Fruit fly (Drosophila melanogaster) whole organism, pupa: ENCODE results near the gene Sgsh.

Experiments used
- CG10348 ChIP-seq: fragments of 200-800 bp; sonication (Bioruptor generic); IDR thresholded peaks from 2 replicates; pipeline ENCODE4 v1.3.6; 2022; ENCODE audit warnings: missing biosample characterization, missing genetic modification characterization
- CG12605 ChIP-seq: fragments of 200-800 bp; sonication (Bioruptor generic); IDR thresholded peaks from 2 replicates; pipeline ENCODE4 v1.3.6; 2022; ENCODE audit warnings: missing biosample characterization, missing genetic modification characterization
- CG13204 ChIP-seq: fragments of 200-800 bp; sonication (Bioruptor generic); optimal IDR thresholded peaks from 2 replicates; lab custom pipeline; 2018; ENCODE audit warnings: missing biosample characterization, mild to moderate bottlenecking, missing genetic modification characterization, moderate library complexity
- CG14655 ChIP-seq: fragments of 200-800 bp; sonication (Bioruptor generic); optimal IDR thresholded peaks from 3 replicates; lab custom pipeline; 2017; ENCODE audit warnings: mild to moderate bottlenecking, missing biosample characterization, missing genetic modification reagents, missing genetic modification characterization
- CG15710 ChIP-seq: fragments of 200-800 bp; sonication (Bioruptor generic); optimal IDR thresholded peaks from 2 replicates; lab custom pipeline; 2018; ENCODE audit warnings: missing biosample characterization, mild to moderate bottlenecking, missing genetic modification characterization, moderate library complexity
- CG17806 ChIP-seq: fragments of 200-800 bp; sonication (Bioruptor generic); optimal IDR thresholded peaks from 2 replicates; lab custom pipeline; 2018; ENCODE audit warnings: missing biosample characterization, mild to moderate bottlenecking, missing genetic modification characterization, moderate library complexity
- CG32121 ChIP-seq: fragments of 200-800 bp; sonication (Bioruptor generic); IDR thresholded peaks from 2 replicates; pipeline ENCODE4 v1.3.6; 2022; ENCODE audit warnings: missing biosample characterization, missing genetic modification characterization
- CG34367 ChIP-seq: fragments of 200-800 bp; sonication (Bioruptor generic); optimal IDR thresholded peaks from 2 replicates; lab custom pipeline; 2018; ENCODE audit warnings: missing biosample characterization, mild to moderate bottlenecking, missing genetic modification characterization
- CG4496 ChIP-seq: fragments of 200-800 bp; sonication (Bioruptor generic); IDR thresholded peaks from 3 replicates; pipeline ENCODE4 v1.3.6; 2022; ENCODE audit warnings: missing biosample characterization, missing genetic modification characterization
- CG8159 ChIP-seq: fragments of 200-800 bp; sonication (Bioruptor generic); optimal IDR thresholded peaks from 3 replicates; lab custom pipeline; 2018; ENCODE audit warnings: missing biosample characterization, mild to moderate bottlenecking, missing genetic modification characterization, moderate library complexity
- CG9948 ChIP-seq: fragments of 200-800 bp; sonication (Bioruptor generic); optimal IDR thresholded peaks from 2 replicates; lab custom pipeline; 2018; ENCODE audit warnings: missing biosample characterization, mild to moderate bottlenecking, missing genetic modification characterization, moderate library complexity
- D1 ChIP-seq: fragments of 200-800 bp; sonication (Bioruptor generic); optimal IDR thresholded peaks from 2 replicates; lab custom pipeline; 2018; ENCODE audit warnings: missing biosample characterization, mild to moderate bottlenecking, missing genetic modification characterization, moderate library complexity
- EcR ChIP-seq: fragments of 200-800 bp; sonication (Bioruptor generic); optimal IDR thresholded peaks from 3 replicates; lab custom pipeline; 2019; ENCODE audit warnings: missing biosample characterization, missing genetic modification characterization, mild to moderate bottlenecking, moderate library complexity, missing genetic modification reagents
- Ets98B ChIP-seq: fragments of 200-800 bp; sonication (Bioruptor generic); IDR thresholded peaks from 2 replicates; pipeline ENCODE4 v1.3.6; 2022; ENCODE audit warnings: missing biosample characterization, missing genetic modification characterization
- Pif1A ChIP-seq: fragments of 200-800 bp; sonication (Bioruptor generic); optimal IDR thresholded peaks from 3 replicates; lab custom pipeline; 2016; ENCODE audit warnings: missing biosample characterization, missing genetic modification characterization
- Pif1B ChIP-seq: fragments of 200-800 bp; sonication (Bioruptor generic); optimal IDR thresholded peaks from 3 replicates; lab custom pipeline; 2016; ENCODE audit warnings: missing biosample characterization, missing genetic modification characterization
- Snoo ChIP-seq: fragments of 200-800 bp; sonication (Bioruptor generic); optimal IDR thresholded peaks from 3 replicates; lab custom pipeline; 2017; ENCODE audit warnings: missing biosample characterization, mild to moderate bottlenecking, missing genetic modification characterization, inconsistent platforms
- fd96Ca ChIP-seq: fragments of 200-800 bp; sonication (Bioruptor generic); IDR thresholded peaks from 3 replicates; pipeline ENCODE4 v1.3.6; 2022; ENCODE audit warnings: missing biosample characterization, missing genetic modification characterization
- rn ChIP-seq: fragments of 200-800 bp; sonication (Bioruptor generic); IDR thresholded peaks from 2 replicates; pipeline ENCODE4 v1.3.6; 2022; ENCODE audit warnings: missing biosample characterization, missing genetic modification characterization

Sgsh gene

dm6 chr3R:18928918-18929705 lies 16.4 kb upstream of the Sgsh start, which contains the start of gene CG42613:
TSS of gene CG42613 (plus strand) at chr3R:18929196.
- TF ChIP-seq CG9948 (no peak), CG12605 (peak; percentile 16; the same call in 1 of the 2 replicates), CG8159 (peak; percentile 2), CG34367 (peak; percentile 42), CG4496 (GFP tag; lab: Robert Waterston, UW) (peak; percentile 82), EcR (GFP tag; lab: Kevin White, UChicago) (no peak), CG13204 (no peak), Pif1A (GFP tag; lab: Kevin White, UChicago) (peak; percentile 60), Snoo (tag; lab: Kevin White, UChicago) (peak; percentile 46), Pif1B (no peak), CG32121 (no peak), rn (peak; percentile 28; the same call in 1 of the 2 replicates), Ets98B (GFP tag; lab: Robert Waterston, UW) (peak; percentile 44; the same call in 1 of the 2 replicates), CG14655 (GFP tag; lab: Kevin White, UChicago) (peak; percentile 33)

dm6 chr3R:18928346-18928917 lies 15.7 kb upstream of the Sgsh start, which contains the start of gene Mpc1:
TSS of gene Mpc1 (minus strand) at chr3R:18928659.
- TF ChIP-seq Ets98B (GFP tag; lab: Robert Waterston, UW) = 0 out of 2 replicates have a peak, but pooled peaks have one; percentile 8
- TF ChIP-seq CG14655 (GFP tag; lab: Kevin White, UChicago) = peak; percentile 28
- TF ChIP-seq fd96Ca = no peak
- TF ChIP-seq CG32121 = peak; percentile 7; the same call in 1 of the 2 replicates
- TF ChIP-seq EcR (GFP tag; lab: Kevin White, UChicago) = peak; percentile 40

- TF ChIP-seq rn = no peak
- TF ChIP-seq CG9948 = no peak
- no peak for TF ChIP-seq CG4496 (GFP tag; lab: Robert Waterston, UW)
- TF ChIP-seq CG32121 = no peak
Observed at dm6 chr3R:18924636-18924977, 11.9 kb upstream of the Sgsh start.

- TF ChIP-seq fd96Ca (peak; percentile 59; the same call in 2 of the 3 replicates), Ets98B (GFP tag; lab: Robert Waterston, UW) (peak; percentile 39), CG4496 (GFP tag; lab: Robert Waterston, UW) (peak; percentile 43; the same call in 1 of the 3 replicates), Pif1B (no peak), D1 (tag; lab: Kevin White, UChicago) (no peak)
Observed at dm6 chr3R:18923802-18924635, 11.3 kb upstream of the Sgsh start.

- TF ChIP-seq CG15710 (tag; lab: Kevin White, UChicago) = no peak
- TF ChIP-seq CG13204 = no peak
- no peak for TF ChIP-seq CG9948
- no peak for TF ChIP-seq CG10348 (GFP tag; lab: Robert Waterston, UW)
- TF ChIP-seq rn = no peak
- TF ChIP-seq CG12605 = no peak
- TF ChIP-seq fd96Ca = no peak
- TF ChIP-seq Pif1A (GFP tag; lab: Kevin White, UChicago) = peak; percentile 15
- TF ChIP-seq EcR (GFP tag; lab: Kevin White, UChicago) = no peak
- TF ChIP-seq Ets98B (GFP tag; lab: Robert Waterston, UW) = 0 out of 2 replicates have a peak, but pooled peaks have one; percentile 31
- peak; percentile 26 for TF ChIP-seq Pif1B
- no peak for TF ChIP-seq CG34367
- TF ChIP-seq CG17806 (tag; lab: Kevin White, UChicago) = no peak
Observed at dm6 chr3R:18923208-18923761, 10.6 kb upstream of the Sgsh start.

- TF ChIP-seq CG12605 (peak; percentile 71), CG4496 (GFP tag; lab: Robert Waterston, UW) (no peak), Pif1B (no peak), CG14655 (GFP tag; lab: Kevin White, UChicago) (no peak), EcR (GFP tag; lab: Kevin White, UChicago) (peak; percentile 7), CG32121 (peak; percentile 73), CG34367 (no peak), fd96Ca (0 out of 3 replicates have a peak, but pooled peaks have one; percentile 28), Ets98B (GFP tag; lab: Robert Waterston, UW) (peak; percentile 40; the same call in 1 of the 2 replicates)
Observed at dm6 chr3R:18918872-18919339, 6.2 kb upstream of the Sgsh start.
